Worm (Caenorhabditis elegans): ENCODE data around the gene C31B8.7.

DNA sequence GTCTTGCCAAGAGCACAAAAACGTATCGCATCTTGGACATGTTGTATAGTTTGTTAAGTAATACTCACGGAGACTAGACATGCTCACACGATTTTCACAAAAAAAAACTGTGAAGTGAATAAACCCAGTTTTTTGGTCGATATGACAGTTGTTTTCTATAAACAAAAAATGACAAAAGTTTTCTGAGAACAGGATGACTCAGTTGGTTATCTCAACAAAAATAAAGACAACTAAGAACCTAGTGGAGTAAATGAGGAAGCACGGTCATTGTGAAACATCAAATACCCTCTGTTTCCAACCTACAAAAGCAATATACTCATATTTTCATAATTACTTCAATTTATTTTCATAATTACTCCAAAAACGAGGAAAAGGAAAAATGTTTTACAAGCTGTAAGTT, 42.5 kb upstream of the C31B8.7 start, which contains the start of gene srh-87:
- TF ChIP-seq W03F9.2 (tag; optimal IDR thresholded peaks at IDR 0.05), result no peak
- no peak for TF ChIP-seq him-1 (tag; optimal IDR thresholded peaks at IDR 0.05)
- no peak for TF ChIP-seq dao-5 (tag; optimal IDR thresholded peaks at IDR 0.05)

Data from whole organism, L4/young adult.